Worm (Caenorhabditis elegans) whole organism, L4 larva: Measurements from ENCODE around the gene exos-8.

Experiments used
- D1046.2 ChIP-seq: fragments of 200-800 bp; sonication (Bioruptor generic); IDR thresholded peaks from 2 replicates; pipeline ENCODE4 v1.3.6; 2022; ENCODE audit warnings: missing genetic modification characterization, missing compliant biosample characterization
- F10B5.3 ChIP-seq: sonication (generic microtip); optimal IDR thresholded peaks from 2 replicates; lab custom pipeline; 2016; ENCODE audit warnings: mild to moderate bottlenecking, missing genetic modification characterization, missing compliant biosample characterization
- R02D3.7 ChIP-seq: fragments of 150-350 bp; sonication (generic microtip); optimal IDR thresholded peaks from 3 replicates; lab custom pipeline; 2014; ENCODE audit warnings: missing biosample characterization, missing genetic modification characterization
- T20F7.1 ChIP-seq: fragments of 200-800 bp; sonication (Bioruptor generic); optimal IDR thresholded peaks from 2 replicates; lab custom pipeline; 2018; ENCODE audit warnings: mild to moderate bottlenecking, missing genetic modification characterization, missing compliant biosample characterization
- Y105C5A.15 ChIP-seq: fragments of 200-800 bp; sonication (Bioruptor generic); IDR thresholded peaks from 2 replicates; pipeline ENCODE4 v1.3.6; 2022; ENCODE audit warnings: missing genetic modification characterization, missing compliant biosample characterization
- Y75B8A.6 ChIP-seq: fragments of 200-800 bp; sonication (Bioruptor generic); IDR thresholded peaks from 2 replicates; pipeline ENCODE4 v1.3.6; 2022; ENCODE audit warnings: missing genetic modification reagents, missing genetic modification characterization, missing compliant biosample characterization
- ZK337.2 ChIP-seq: fragments of 200-800 bp; sonication (Bioruptor generic); IDR thresholded peaks from 2 replicates; pipeline ENCODE4 v1.3.6; 2022; ENCODE audit warnings: missing genetic modification reagents, missing genetic modification characterization, missing compliant biosample characterization
- aha-1 ChIP-seq: fragments of 150-350 bp; peaks from one replicate; lab custom pipeline; 2014; ENCODE audit warnings: missing biosample characterization, missing genetic modification characterization
- attf-4 ChIP-seq: sonication (generic microtip); optimal IDR thresholded peaks from 3 replicates; lab custom pipeline; 2017; ENCODE audit warnings: missing biosample characterization, missing genetic modification characterization
- ceh-62 ChIP-seq: sonication (generic microtip); optimal IDR thresholded peaks from 2 replicates; lab custom pipeline; 2017; ENCODE audit warnings: missing biosample characterization, missing genetic modification characterization
- ces-1 ChIP-seq: fragments of 150-350 bp; sonication (generic microtip); optimal IDR thresholded peaks from 4 replicates; lab custom pipeline; 2014; ENCODE audit warnings: missing biosample characterization, missing genetic modification reagents, missing genetic modification characterization
- daf-12 ChIP-seq: fragments of 150-350 bp; optimal IDR thresholded peaks from 2 replicates; lab custom pipeline; 2014; ENCODE audit warnings: missing biosample characterization, missing genetic modification reagents, missing genetic modification characterization
- daf-19 ChIP-seq: fragments of 200-800 bp; sonication (Bioruptor generic); conservative IDR thresholded peaks from 2 replicates; pipeline ENCODE4 v1.3.6; 2022; ENCODE audit warnings: missing genetic modification characterization, missing compliant biosample characterization
- dmd-9 ChIP-seq: fragments of 200-800 bp; sonication (Bioruptor generic); IDR thresholded peaks from 2 replicates; pipeline ENCODE4 v1.3.6; 2022; ENCODE audit warnings: missing genetic modification reagents, missing genetic modification characterization, missing compliant biosample characterization
- dpl-1 ChIP-seq: fragments of 150-350 bp; optimal IDR thresholded peaks from 2 replicates; lab custom pipeline; 2014; ENCODE audit warnings: missing biosample characterization, missing genetic modification reagents, missing genetic modification characterization
- hif-1 ChIP-seq, 2 experiments: sonication (generic microtip); optimal IDR thresholded peaks; 2 replicates each; lab custom pipeline; 2016 to 2017; ENCODE audit warnings: missing compliant biosample characterization in 2 of 2, missing genetic modification characterization in 2 of 2, missing genetic modification reagents in 2 of 2, missing genotype in 2 of 2, mild to moderate bottlenecking in 1 of 2
- hlh-11 ChIP-seq: fragments of 200-800 bp; sonication (Bioruptor generic); optimal IDR thresholded peaks from 2 replicates; lab custom pipeline; 2018; ENCODE audit warnings: mild to moderate bottlenecking, missing genetic modification characterization, missing compliant biosample characterization
- hlh-30 ChIP-seq: sonication (generic microtip); optimal IDR thresholded peaks from 2 replicates; lab custom pipeline; 2017; ENCODE audit warnings: antibody characterized with exemption, mild to moderate bottlenecking, missing genetic modification characterization, missing compliant biosample characterization; ENCODE audit not compliant: insufficient read depth
- hmg-1.1 ChIP-seq: fragments of 200-800 bp; sonication (Bioruptor generic); IDR thresholded peaks from 2 replicates; pipeline ENCODE4 v1.3.6; 2022; ENCODE audit warnings: missing genetic modification reagents, missing genetic modification characterization, missing compliant biosample characterization
- lin-13 ChIP-seq: fragments of 150-350 bp; optimal IDR thresholded peaks from 2 replicates; lab custom pipeline; 2014; ENCODE audit warnings: missing biosample characterization, missing genetic modification reagents, missing genetic modification characterization
- lin-38 ChIP-seq: fragments of 200-800 bp; sonication (Bioruptor generic); IDR thresholded peaks from 2 replicates; pipeline ENCODE4 v1.3.6; 2022; ENCODE audit warnings: missing genetic modification reagents, missing genetic modification characterization, missing compliant biosample characterization
- lir-3 ChIP-seq: sonication (generic microtip); optimal IDR thresholded peaks from 2 replicates; lab custom pipeline; 2016; ENCODE audit warnings: mild to moderate bottlenecking, missing genetic modification characterization, missing compliant biosample characterization
- lsy-2 ChIP-seq, 2 experiments: fragments of 150-350 bp in 1 of 2; sonication (generic microtip) in 1 of 2; optimal IDR thresholded peaks; 2 replicates each; lab custom pipeline; 2014 to 2017; ENCODE audit warnings: missing biosample characterization in 2 of 2, missing genetic modification characterization in 2 of 2
- madf-5 ChIP-seq, 2 experiments: fragments of 200-800 bp; sonication (Bioruptor generic); IDR thresholded peaks; 2 replicates each; pipeline ENCODE4 v1.3.6; 2022; ENCODE audit warnings: missing compliant biosample characterization in 2 of 2, missing genetic modification characterization in 2 of 2
- mes-2 ChIP-seq: sonication (generic microtip); optimal IDR thresholded peaks from 2 replicates; lab custom pipeline; 2016; ENCODE audit warnings: missing genotype, mild to moderate bottlenecking, missing genetic modification characterization, missing compliant biosample characterization; ENCODE audit not compliant: poor library complexity, severe bottlenecking
- mxl-3 ChIP-seq: fragments of 200-800 bp; sonication (Bioruptor generic); optimal IDR thresholded peaks from 2 replicates; lab custom pipeline; 2018; ENCODE audit warnings: mild to moderate bottlenecking, missing genetic modification characterization, missing compliant biosample characterization
- nhr-25 ChIP-seq: sonication (generic microtip); optimal IDR thresholded peaks from 2 replicates; lab custom pipeline; 2017; ENCODE audit warnings: missing genetic modification characterization, mild to moderate bottlenecking, missing compliant biosample characterization, antibody characterized with exemption, moderate library complexity, borderline replicate concordance; ENCODE audit not compliant: insufficient read depth
- nhr-28 ChIP-seq: fragments of 150-350 bp; optimal IDR thresholded peaks from 2 replicates; lab custom pipeline; 2014; ENCODE audit warnings: missing biosample characterization, missing genetic modification characterization
- nhr-42 ChIP-seq: fragments of 200-800 bp; sonication (Bioruptor generic); IDR thresholded peaks from 2 replicates; pipeline ENCODE4 v1.3.6; 2022; ENCODE audit warnings: missing genetic modification characterization, missing compliant biosample characterization
- nhr-76 ChIP-seq: fragments of 150-350 bp; optimal IDR thresholded peaks from 2 replicates; lab custom pipeline; 2014; ENCODE audit warnings: missing biosample characterization, missing genetic modification characterization
- nhr-77 ChIP-seq: fragments of 150-350 bp; optimal IDR thresholded peaks from 2 replicates; lab custom pipeline; 2014; ENCODE audit warnings: missing biosample characterization, missing genetic modification characterization
- php-3 ChIP-seq: fragments of 200-800 bp; sonication (Bioruptor generic); IDR thresholded peaks from 2 replicates; pipeline ENCODE4 v1.3.6; 2022; ENCODE audit warnings: missing genetic modification reagents, missing genetic modification characterization, missing compliant biosample characterization
- rbr-2 ChIP-seq: sonication (generic microtip); optimal IDR thresholded peaks from 2 replicates; lab custom pipeline; 2016; ENCODE audit warnings: missing genotype, missing genetic modification characterization, missing compliant biosample characterization
- sdz-12 ChIP-seq: fragments of 200-800 bp; sonication (Bioruptor generic); optimal IDR thresholded peaks from 2 replicates; lab custom pipeline; 2018; ENCODE audit warnings: mild to moderate bottlenecking, missing genetic modification characterization, missing compliant biosample characterization
- set-16 ChIP-seq: fragments of 200-800 bp; sonication (Bioruptor generic); IDR thresholded peaks from 2 replicates; pipeline ENCODE4 v1.3.6; 2022; ENCODE audit warnings: missing genetic modification reagents, missing genetic modification characterization, missing compliant biosample characterization
- skn-1 ChIP-seq: fragments of 150-350 bp; optimal IDR thresholded peaks from 2 replicates; lab custom pipeline; 2014; ENCODE audit warnings: missing biosample characterization, missing genetic modification characterization
- spr-1 ChIP-seq: sonication (generic microtip); optimal IDR thresholded peaks from 2 replicates; lab custom pipeline; 2016; ENCODE audit warnings: mild to moderate bottlenecking, missing genetic modification characterization, missing compliant biosample characterization
- spr-3 ChIP-seq: fragments of 200-800 bp; sonication (Bioruptor generic); optimal IDR thresholded peaks from 2 replicates; lab custom pipeline; 2018; ENCODE audit warnings: mild to moderate bottlenecking, missing genetic modification characterization, missing compliant biosample characterization
- tag-97 ChIP-seq: fragments of 200-800 bp; sonication (Bioruptor generic); IDR thresholded peaks from 2 replicates; pipeline ENCODE4 v1.3.6; 2022; ENCODE audit warnings: missing genetic modification characterization, missing compliant biosample characterization
- unc-130 ChIP-seq: sonication (generic microtip); optimal IDR thresholded peaks from 2 replicates; lab custom pipeline; 2016; ENCODE audit warnings: missing genetic modification reagents, missing genetic modification characterization, missing compliant biosample characterization
- unc-62 ChIP-seq, 3 experiments: fragments of 150-350 bp in 1 of 3; sonication (generic microtip); optimal IDR thresholded peaks in 2 of 3; peaks in 1 of 3; 1 replicate in 1 of 3; 2 replicates in 2 of 3; lab custom pipeline; 2014 to 2017; ENCODE audit warnings: missing biosample characterization in 3 of 3, missing genetic modification characterization in 3 of 3, missing genetic modification reagents in 3 of 3, missing genotype in 1 of 3
- vab-7 ChIP-seq: fragments of 200-800 bp; sonication (Bioruptor generic); IDR thresholded peaks from 2 replicates; pipeline ENCODE4 v1.3.6; 2022; ENCODE audit warnings: missing genetic modification reagents, missing genetic modification characterization, missing compliant biosample characterization
- zfp-3 ChIP-seq: fragments of 200-800 bp; sonication (Bioruptor generic); conservative IDR thresholded peaks from 2 replicates; pipeline ENCODE4 v1.3.6; 2022; ENCODE audit warnings: missing genetic modification reagents, missing genetic modification characterization, missing compliant biosample characterization

exos-8 gene

ce11 chrII:6741428-6741827 lies at the start of gene exos-8:
exos-8 (plus strand) TSS chrII:6741691.
- TF ChIP-seq spr-3 (GFP tag; lab: Kevin White, UChicago) = no peak
- peak; percentile 51; the same call in 1 of the 2 replicates for TF ChIP-seq dmd-9 (GFP tag; lab: Robert Waterston, UW)
- TF ChIP-seq R02D3.7 = no peak
- no peak for TF ChIP-seq attf-4 (tag; lab: Kevin White, UChicago)
- no peak for TF ChIP-seq hlh-30 (tag; lab: Kevin White, UChicago)
- TF ChIP-seq daf-12 (tag; lab: Kevin White, UChicago) = no peak
- no peak for TF ChIP-seq ceh-62 (tag; lab: Kevin White, UChicago)
- TF ChIP-seq nhr-77 = peak; percentile 80
- peak; percentile 77 for TF ChIP-seq T20F7.1 (GFP tag; lab: Kevin White, UChicago)
- no peak for TF ChIP-seq lir-3 (tag; lab: Kevin White, UChicago)
- no peak for TF ChIP-seq nhr-25 (tag; lab: Kevin White, UChicago)
- TF ChIP-seq nhr-76 (tag; lab: Kevin White, UChicago) = no peak
- no peak for TF ChIP-seq Y105C5A.15 (GFP tag; lab: Robert Waterston, UW)
- TF ChIP-seq skn-1 (tag; lab: Kevin White, UChicago) = no peak
- TF ChIP-seq sdz-12 (GFP tag; lab: Kevin White, UChicago) = no peak
- TF ChIP-seq php-3 (GFP tag; lab: Robert Waterston, UW) = no peak
- peak; percentile 96 for TF ChIP-seq mes-2
- no peak for TF ChIP-seq madf-5 (GFP tag; IDR thresholded peaks at IDR 0.05; lab: Robert Waterston, UW)
- no peak for TF ChIP-seq aha-1
- TF ChIP-seq hlh-11 (tag; lab: Kevin White, UChicago) = peak; percentile 21
- peak; percentile 65 for TF ChIP-seq rbr-2 (tag; lab: Kevin White, UChicago)
- TF ChIP-seq dpl-1 (GFP tag; lab: Kevin White, UChicago) = peak; percentile 55
- TF ChIP-seq D1046.2 (GFP tag; lab: Robert Waterston, UW) = no peak
- TF ChIP-seq tag-97 (GFP tag; lab: Robert Waterston, UW) = no peak
- TF ChIP-seq unc-130 (GFP tag; lab: Kevin White, UChicago) = peak; percentile 95
- TF ChIP-seq mxl-3 (GFP tag; lab: Kevin White, UChicago) = peak; percentile 59
- TF ChIP-seq set-16 (GFP tag; lab: Robert Waterston, UW) = no peak
- peak in 1 of 2 experiments; percentile 78 for TF ChIP-seq hif-1 (tag; optimal IDR thresholded peaks at IDR 0.05; lab: Kevin White, UChicago)
- peak in 1 of 2 experiments; percentile 32 for TF ChIP-seq unc-62 (GFP tag; optimal IDR thresholded peaks at IDR 0.05 in 1 of 2; lab: Kevin White, UChicago)
- TF ChIP-seq unc-62 (tag; optimal IDR thresholded peaks at IDR 0.05; lab: Kevin White, UChicago) = no peak
- TF ChIP-seq nhr-42 (GFP tag; lab: Robert Waterston, UW) = no peak
- no peak for TF ChIP-seq daf-19 (GFP tag; lab: Robert Waterston, UW)
- TF ChIP-seq lsy-2 (tag; optimal IDR thresholded peaks at IDR 0.05; lab: Kevin White, UChicago) = peak in 1 of 2 experiments; percentile 85
- TF ChIP-seq lin-38 (GFP tag; lab: Robert Waterston, UW) = peak; percentile 96
- TF ChIP-seq vab-7 = 0 out of 2 replicates have a peak, but pooled peaks have one; percentile 28
- no peak for TF ChIP-seq spr-1
- TF ChIP-seq lin-13 (GFP tag; lab: Kevin White, UChicago) = peak; percentile 33
- TF ChIP-seq F10B5.3 (tag; lab: Kevin White, UChicago) = no peak
- peak; percentile 58; the same call in 1 of the 2 replicates for TF ChIP-seq hmg-1.1 (GFP tag; lab: Robert Waterston, UW)
- TF ChIP-seq nhr-28 = peak; percentile 66
- no peak for TF ChIP-seq Y75B8A.6 (GFP tag; lab: Robert Waterston, UW)
- peak; percentile 65; the same call in 1 of the 2 replicates for TF ChIP-seq ZK337.2 (GFP tag; lab: Robert Waterston, UW)
- TF ChIP-seq ces-1 (GFP tag; lab: Kevin White, UChicago) = no peak
- TF ChIP-seq zfp-3 = no peak
